Fruit fly (Drosophila melanogaster) whole organism: Measurements from ENCODE around the gene Atg6.

Source experiments
- CG8478 ChIP-seq: fragments of >200 bp; optimal IDR thresholded peaks from 2 replicates; lab custom pipeline; 2018; ENCODE audit warnings: inconsistent platforms
- Dll ChIP-seq: fragments of >200 bp; optimal IDR thresholded peaks from 2 replicates; lab custom pipeline; 2017
- EcR ChIP-seq, 2 experiments: fragments of >200 bp; optimal IDR thresholded peaks; 2 replicates each; lab custom pipeline; 2017; ENCODE audit warnings: missing biosample characterization in 2 of 2, missing genetic modification characterization in 2 of 2, missing genetic modification reagents in 2 of 2
- pan ChIP-seq: fragments of >200 bp; optimal IDR thresholded peaks from 2 replicates; lab custom pipeline; 2017
- psq ChIP-seq: fragments of >200 bp; optimal IDR thresholded peaks from 2 replicates; lab custom pipeline; 2017
- usp ChIP-seq: fragments of >200 bp; optimal IDR thresholded peaks from 2 replicates; lab custom pipeline; 2017; ENCODE audit warnings: missing biosample characterization, missing genetic modification characterization, mixed read lengths

DNA sequence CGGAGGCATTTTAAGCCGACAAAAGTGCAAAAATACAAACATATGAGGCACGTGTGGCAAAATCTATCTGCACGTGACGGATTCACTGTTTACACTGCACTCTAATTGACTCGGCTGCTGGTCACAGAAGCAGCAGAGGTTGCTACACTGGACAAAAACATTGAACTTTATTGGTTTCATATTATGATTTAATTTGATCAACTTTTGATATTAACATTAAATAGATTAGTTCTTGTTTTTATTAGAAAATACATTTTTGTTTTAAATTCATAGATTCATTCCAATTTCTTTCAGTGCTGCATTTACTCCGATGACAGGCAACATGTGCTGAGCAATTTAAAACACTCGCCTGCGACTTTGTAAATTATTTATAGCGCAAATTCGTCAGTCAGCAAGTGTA is 28.5 kb upstream of the Atg6 start:
- TF ChIP-seq psq (lab: Kevin White, UChicago) (no peak), Dll (lab: Kevin White, UChicago) (no peak), CG8478 (lab: Kevin White, UChicago) (no peak), pan (lab: Kevin White, UChicago) (no peak), usp (GFP tag; lab: Kevin White, UChicago) (no peak), EcR (GFP tag; optimal IDR thresholded peaks at IDR 0.05; lab: Kevin White, UChicago) (no peak)
